Fruit fly (Drosophila melanogaster) whole organism, embryonic: ENCODE data around the gene CG43867.

Experiments
- Adf1 ChIP-seq: fragments of 200-800 bp; sonication (Bioruptor generic); IDR thresholded peaks from 2 replicates; pipeline ENCODE4 v1.3.6; 2022; ENCODE audit warnings: missing biosample characterization, missing genetic modification characterization
- C15 ChIP-seq: fragments of 200-800 bp; sonication (Bioruptor generic); IDR thresholded peaks from 3 replicates; pipeline ENCODE4 v1.3.6; 2022; ENCODE audit warnings: missing biosample characterization, missing genetic modification characterization
- CG10431 ChIP-seq: fragments of 200-800 bp; sonication (Bioruptor generic); optimal IDR thresholded peaks from 3 replicates; lab custom pipeline; 2018; ENCODE audit warnings: missing biosample characterization, mild to moderate bottlenecking, missing genetic modification characterization
- CG12391 ChIP-seq: fragments of 200-800 bp; sonication (Bioruptor generic); optimal IDR thresholded peaks from 3 replicates; lab custom pipeline; 2018; ENCODE audit warnings: missing biosample characterization, mild to moderate bottlenecking, missing genetic modification characterization, moderate library complexity
- CG13775 ChIP-seq: fragments of 200-800 bp; sonication (Bioruptor generic); optimal IDR thresholded peaks from 3 replicates; lab custom pipeline; 2017; ENCODE audit warnings: missing biosample characterization, mild to moderate bottlenecking, missing genetic modification characterization
- CG31441 ChIP-seq: fragments of 200-800 bp; sonication (Bioruptor generic); IDR thresholded peaks from 2 replicates; pipeline ENCODE4 v1.3.6; 2022; ENCODE audit warnings: missing biosample characterization, missing genetic modification characterization
- CG3281 ChIP-seq: fragments of 200-800 bp; sonication (Bioruptor generic); optimal IDR thresholded peaks from 3 replicates; lab custom pipeline; 2017; ENCODE audit warnings: missing biosample characterization, mild to moderate bottlenecking, missing genetic modification characterization
- CG34376 ChIP-seq: fragments of 200-800 bp; sonication (Bioruptor generic); optimal IDR thresholded peaks from 2 replicates; lab custom pipeline; 2018; ENCODE audit warnings: missing biosample characterization, mild to moderate bottlenecking, missing genetic modification characterization
- CG3838 ChIP-seq: fragments of 200-800 bp; sonication (Bioruptor generic); optimal IDR thresholded peaks from 3 replicates; lab custom pipeline; 2016; ENCODE audit warnings: missing biosample characterization, missing genetic modification characterization
- CG4328 ChIP-seq: fragments of 200-800 bp; sonication (Bioruptor generic); optimal IDR thresholded peaks from 3 replicates; lab custom pipeline; 2017; ENCODE audit warnings: missing biosample characterization, missing genetic modification reagents, missing genetic modification characterization
- CG7745 ChIP-seq: fragments of 200-800 bp; sonication (Bioruptor generic); optimal IDR thresholded peaks from 2 replicates; lab custom pipeline; 2018; ENCODE audit warnings: missing biosample characterization, mild to moderate bottlenecking, missing genetic modification characterization, moderate library complexity
- CG7987 ChIP-seq: fragments of 200-800 bp; sonication (Bioruptor generic); optimal IDR thresholded peaks from 2 replicates; lab custom pipeline; 2018; ENCODE audit warnings: missing biosample characterization, mild to moderate bottlenecking, missing genetic modification characterization, moderate library complexity
- CG8281 ChIP-seq: fragments of 200-800 bp; sonication (Bioruptor generic); optimal IDR thresholded peaks from 2 replicates; lab custom pipeline; 2018; ENCODE audit warnings: missing biosample characterization, mild to moderate bottlenecking, missing genetic modification characterization, moderate library complexity
- CG9215 ChIP-seq: fragments of 200-800 bp; sonication (Bioruptor generic); IDR thresholded peaks from 2 replicates; pipeline ENCODE4 v1.3.6; 2022; ENCODE audit warnings: missing biosample characterization, missing genetic modification characterization
- CrebB ChIP-seq: fragments of 200-800 bp; sonication (Bioruptor generic); optimal IDR thresholded peaks from 3 replicates; lab custom pipeline; 2018; ENCODE audit warnings: missing biosample characterization, mild to moderate bottlenecking, missing genetic modification characterization
- D19A ChIP-seq: fragments of 200-800 bp; optimal IDR thresholded peaks from 3 replicates; lab custom pipeline; 2019; ENCODE audit warnings: missing biosample characterization, mild to moderate bottlenecking, missing genetic modification characterization, moderate library complexity
- Deaf1 ChIP-seq: fragments of 200-800 bp; optimal IDR thresholded peaks from 3 replicates; lab custom pipeline; 2019; ENCODE audit warnings: missing biosample characterization, mild to moderate bottlenecking, missing genetic modification characterization, moderate library complexity
- Ets65A ChIP-seq: fragments of 200-800 bp; sonication (Bioruptor generic); peaks from one replicate; lab custom pipeline; 2016; ENCODE audit warnings: missing biosample characterization, missing genetic modification characterization
- GATAe ChIP-seq: fragments of 200-800 bp; sonication (Bioruptor generic); conservative IDR thresholded peaks from 2 replicates; pipeline ENCODE4 v1.3.6; 2022; ENCODE audit warnings: missing biosample characterization, missing genetic modification characterization
- Hr78 ChIP-seq, 2 experiments: fragments of 200-800 bp in 1 of 2; fragments of >200 bp in 1 of 2; sonication (Bioruptor generic) in 1 of 2; optimal IDR thresholded peaks; 2 replicates each; lab custom pipeline; 2017 to 2019; ENCODE audit warnings: missing biosample characterization in 2 of 2, missing genetic modification characterization in 2 of 2, mild to moderate bottlenecking in 1 of 2, moderate library complexity in 1 of 2
- Hsf ChIP-seq: fragments of 200-800 bp; sonication (Bioruptor generic); optimal IDR thresholded peaks from 3 replicates; lab custom pipeline; 2016; ENCODE audit warnings: missing biosample characterization, missing genetic modification characterization
- Nf-YB ChIP-seq: fragments of 200-800 bp; sonication (Bioruptor generic); optimal IDR thresholded peaks from 3 replicates; lab custom pipeline; 2019; ENCODE audit warnings: missing biosample characterization, mild to moderate bottlenecking, missing genetic modification characterization, moderate library complexity
- Pdp1 ChIP-seq, 2 experiments: fragments of 200-800 bp; sonication (Bioruptor generic); optimal IDR thresholded peaks; 3 replicates each; lab custom pipeline; 2016; ENCODE audit warnings: missing biosample characterization in 2 of 2, missing genetic modification characterization in 2 of 2, mild to moderate bottlenecking in 1 of 2, moderate library complexity in 1 of 2
- Sry-β ChIP-seq: fragments of 200-800 bp; sonication (Bioruptor generic); optimal IDR thresholded peaks from 2 replicates; lab custom pipeline; 2018; ENCODE audit warnings: missing biosample characterization, mild to moderate bottlenecking, missing genetic modification characterization, moderate library complexity
- Vsx1 ChIP-seq: fragments of 200-800 bp; sonication (Bioruptor generic); optimal IDR thresholded peaks from 2 replicates; lab custom pipeline; 2017; ENCODE audit warnings: missing biosample characterization, mild to moderate bottlenecking, missing genetic modification characterization, missing genetic modification reagents
- abd-A ChIP-seq: fragments of 200-800 bp; sonication (Bioruptor generic); optimal IDR thresholded peaks from 3 replicates; lab custom pipeline; 2019; ENCODE audit warnings: missing biosample characterization, mild to moderate bottlenecking, missing genetic modification characterization, moderate library complexity
- ato ChIP-seq: fragments of 200-800 bp; sonication (Bioruptor generic); IDR thresholded peaks from 2 replicates; pipeline ENCODE4 v1.3.6; 2022; ENCODE audit warnings: missing biosample characterization, missing genetic modification characterization; ENCODE audit not compliant: partially characterized antibody
- az2 ChIP-seq: fragments of 200-800 bp; sonication (Bioruptor generic); optimal IDR thresholded peaks from 3 replicates; lab custom pipeline; 2016; ENCODE audit warnings: missing biosample characterization, missing genetic modification characterization
- bab2 ChIP-seq: fragments of 200-800 bp; sonication (Bioruptor generic); optimal IDR thresholded peaks from 2 replicates; lab custom pipeline; 2016; ENCODE audit warnings: missing biosample characterization, missing genetic modification characterization
- bcd ChIP-seq: fragments of 200-800 bp; sonication (Bioruptor generic); optimal IDR thresholded peaks from 2 replicates; lab custom pipeline; 2017; ENCODE audit warnings: missing biosample characterization, mild to moderate bottlenecking, missing genetic modification characterization
- cwo ChIP-seq: fragments of 200-800 bp; sonication (Bioruptor generic); optimal IDR thresholded peaks from 3 replicates; lab custom pipeline; 2017; ENCODE audit warnings: missing biosample characterization, missing genetic modification characterization, mild to moderate bottlenecking, moderate library complexity, missing genetic modification reagents
- da ChIP-seq: fragments of 200-800 bp; sonication (Bioruptor generic); optimal IDR thresholded peaks from 2 replicates; lab custom pipeline; 2016; ENCODE audit warnings: missing biosample characterization, missing genetic modification characterization
- exex ChIP-seq: fragments of 200-800 bp; sonication (Bioruptor generic); optimal IDR thresholded peaks from 4 replicates; lab custom pipeline; 2018; ENCODE audit warnings: missing biosample characterization, mild to moderate bottlenecking, missing genetic modification characterization, moderate library complexity
- gt ChIP-seq: fragments of 200-800 bp; sonication (Bioruptor generic); IDR thresholded peaks from 2 replicates; pipeline ENCODE4 v1.3.6; 2022; ENCODE audit warnings: missing biosample characterization, missing genetic modification characterization
- insv ChIP-seq, 2 experiments: fragments of 200-800 bp; sonication (Bioruptor generic); optimal IDR thresholded peaks; 3 replicates each; lab custom pipeline; 2016 to 2018; ENCODE audit warnings: missing biosample characterization in 2 of 2, missing genetic modification characterization in 2 of 2
- jing ChIP-seq: fragments of 200-800 bp; sonication (Bioruptor generic); optimal IDR thresholded peaks from 2 replicates; lab custom pipeline; 2018; ENCODE audit warnings: missing biosample characterization, mild to moderate bottlenecking, missing genetic modification characterization
- lilli ChIP-seq: fragments of 200-800 bp; sonication (Bioruptor generic); optimal IDR thresholded peaks from 3 replicates; lab custom pipeline; 2016; ENCODE audit warnings: missing biosample characterization, missing genetic modification characterization
- lola ChIP-seq, 3 experiments: fragments of >200 bp in 2 of 3; fragments of 200-800 bp in 1 of 3; sonication (Bioruptor generic) in 1 of 3; optimal IDR thresholded peaks; 2 replicates each; lab custom pipeline; 2017 to 2019; ENCODE audit warnings: missing biosample characterization in 3 of 3, missing genetic modification characterization in 3 of 3, mild to moderate bottlenecking in 1 of 3, moderate library complexity in 1 of 3
- prd ChIP-seq, 3 experiments: fragments of >200 bp in 2 of 3; fragments of 200-800 bp in 1 of 3; sonication (Bioruptor generic) in 1 of 3; optimal IDR thresholded peaks in 2 of 3; IDR thresholded peaks in 1 of 3; 2 replicates in 2 of 3; 3 replicates in 1 of 3; pipeline versions ENCODE4 v1.3.6 to Lab custom; 2017 to 2022; ENCODE audit warnings: missing biosample characterization in 1 of 3, missing genetic modification characterization in 1 of 3
- run ChIP-seq: fragments of 200-800 bp; sonication (Bioruptor generic); optimal IDR thresholded peaks from 3 replicates; lab custom pipeline; 2018; ENCODE audit warnings: missing biosample characterization, mild to moderate bottlenecking, missing genetic modification characterization
- sens ChIP-seq: fragments of 200-800 bp; sonication (Bioruptor generic); peaks from one replicate; lab custom pipeline; 2016; ENCODE audit warnings: missing biosample characterization, missing genetic modification characterization
- sug ChIP-seq: fragments of 200-800 bp; optimal IDR thresholded peaks from 2 replicates; lab custom pipeline; 2019; ENCODE audit warnings: missing biosample characterization, mild to moderate bottlenecking, missing genetic modification characterization, moderate library complexity
- tgo ChIP-seq: fragments of 200-800 bp; sonication (Bioruptor generic); IDR thresholded peaks from 3 replicates; pipeline ENCODE4 v1.3.6; 2022; ENCODE audit warnings: missing biosample characterization, missing genetic modification characterization
- tio ChIP-seq: fragments of 200-800 bp; sonication (Bioruptor generic); optimal IDR thresholded peaks from 2 replicates; lab custom pipeline; 2017; ENCODE audit warnings: missing biosample characterization, missing genetic modification characterization, inconsistent platforms
- unc-4 ChIP-seq: fragments of 200-800 bp; sonication (Bioruptor generic); IDR thresholded peaks from 2 replicates; pipeline ENCODE4 v1.3.6; 2022; ENCODE audit warnings: missing biosample characterization, missing genetic modification characterization; ENCODE audit not compliant: partially characterized antibody
- vnd ChIP-seq: fragments of 200-800 bp; sonication (Bioruptor generic); IDR thresholded peaks from 3 replicates; pipeline ENCODE4 v1.3.6; 2022; ENCODE audit warnings: missing biosample characterization, missing genetic modification characterization; ENCODE audit not compliant: partially characterized antibody

CG43867 gene

DNA sequence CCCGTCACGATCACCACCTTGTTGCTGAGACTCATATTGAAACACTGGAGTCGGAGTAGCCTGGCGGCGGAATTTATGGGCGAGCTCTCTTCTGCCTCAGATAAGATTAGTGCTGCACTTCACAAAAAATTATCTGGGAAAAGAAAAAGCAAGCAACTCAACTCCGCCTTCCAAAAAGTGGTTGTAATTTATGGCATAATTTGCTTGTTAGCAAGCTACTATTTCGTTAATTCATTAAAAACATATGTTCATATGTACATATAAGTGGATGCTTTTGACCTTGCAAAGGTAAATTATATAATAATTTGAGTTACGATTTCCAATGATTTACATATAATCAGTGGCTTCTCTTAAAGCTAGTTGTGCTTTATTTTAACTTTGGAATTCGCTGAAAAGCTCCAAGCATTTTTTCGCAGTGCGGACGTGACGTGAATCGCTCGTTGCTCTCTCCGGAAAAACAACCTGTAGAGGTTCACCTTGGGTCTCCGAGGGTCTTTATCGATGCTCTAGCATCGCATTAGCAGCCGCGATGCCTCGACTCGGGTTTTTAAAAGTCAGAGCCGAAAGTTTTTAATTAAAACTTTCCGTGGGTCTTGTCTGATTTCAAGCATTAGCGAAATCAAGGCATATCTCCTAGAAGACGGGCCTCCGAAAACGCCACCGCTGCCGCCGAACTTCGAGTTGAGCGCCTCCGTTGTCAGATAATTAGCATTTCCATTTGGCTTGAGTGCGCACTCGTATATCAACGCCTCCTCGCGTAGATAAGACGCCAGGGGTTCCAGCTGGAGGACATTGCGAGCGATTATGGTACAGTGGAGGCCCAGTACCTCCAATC lies 19.9 kb upstream of the CG43867 start, which contains the start of gene CG3699 (continued):
- TF ChIP-seq Pdp1 (GFP tag; optimal IDR thresholded peaks at IDR 0.05; lab: Kevin White, UChicago) (peak; percentile 20 to 76), tio (GFP tag; lab: Kevin White, UChicago) (no peak), ato (GFP tag; lab: Robert Waterston, UW) (no peak), Deaf1 (tag; lab: Kevin White, UChicago) (peak; percentile 51), sens (GFP tag; lab: Kevin White, UChicago) (peak; percentile 58), CG7745 (no peak), Vsx1 (GFP tag; lab: Kevin White, UChicago) (no peak), lilli (peak; percentile 66), CG8281 (no peak), CG3281 (GFP tag; lab: Kevin White, UChicago) (peak; percentile 64), CG12391 (tag; lab: Kevin White, UChicago) (peak; percentile 27), Nf-YB (GFP tag; lab: Kevin White, UChicago) (peak; percentile 11), prd (optimal IDR thresholded peaks at IDR 0.05; lab: Kevin White, UChicago) (no peak), prd (GFP tag; IDR thresholded peaks at IDR 0.05; lab: Robert Waterston, UW) (0 out of 3 replicates have a peak, but pooled peaks have one; percentile 33), Hsf (GFP tag; lab: Kevin White, UChicago) (peak; percentile 30), CG31441 (0 out of 2 replicates have a peak, but pooled peaks have one; percentile 15), az2 (GFP tag; lab: Kevin White, UChicago) (peak; percentile 6), bcd (GFP tag; lab: Kevin White, UChicago) (peak; percentile 30), bab2 (GFP tag; lab: Kevin White, UChicago) (no peak), CG3838 (GFP tag; lab: Kevin White, UChicago) (no peak), Ets65A (peak; percentile 86), tgo (0 out of 3 replicates have a peak, but pooled peaks have one; percentile 21), D19A (peak; percentile 14), CG9215 (peak; percentile 26; the same call in 1 of the 2 replicates), CG4328 (GFP tag; lab: Kevin White, UChicago) (peak; percentile 16), Sry-β (GFP tag; lab: Kevin White, UChicago) (no peak)

DNA sequence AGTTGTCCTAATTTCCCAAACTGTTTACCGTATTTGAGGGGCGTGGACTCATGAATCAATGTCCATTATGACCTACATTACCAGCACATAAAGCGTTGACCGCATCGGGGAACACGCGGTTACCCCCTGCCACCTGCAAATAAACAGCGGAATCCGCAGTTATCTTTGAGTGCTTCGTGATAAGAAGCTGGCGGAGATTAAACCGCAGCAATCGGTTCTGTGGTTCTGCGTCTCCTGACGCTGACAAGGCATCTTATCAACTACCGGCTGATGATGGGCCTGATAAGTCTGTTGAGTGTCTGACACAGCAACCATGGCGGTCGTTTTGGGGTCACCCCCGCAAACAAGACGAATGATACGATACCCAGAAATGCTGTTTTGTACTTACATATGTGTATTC lies 18.4 kb upstream of the CG43867 start:
- TF ChIP-seq CG7987 (GFP tag; lab: Kevin White, UChicago) (peak; percentile 82), lilli (no peak), gt (GFP tag; lab: Robert Waterston, UW) (no peak), unc-4 (GFP tag; lab: Robert Waterston, UW) (no peak), jing (GFP tag; lab: Kevin White, UChicago) (no peak), vnd (0 out of 3 replicates have a peak, but pooled peaks have one; percentile 41), lola (GFP tag; optimal IDR thresholded peaks at IDR 0.05; lab: Kevin White, UChicago) (no peak), CG10431 (GFP tag; lab: Kevin White, UChicago) (no peak), exex (tag; lab: Kevin White, UChicago) (peak; percentile 74), sug (tag; lab: Kevin White, UChicago) (peak; percentile 96), Adf1 (GFP tag; lab: Robert Waterston, UW) (peak; percentile 31; the same call in 1 of the 2 replicates), C15 (GFP tag; lab: Robert Waterston, UW) (no peak), cwo (GFP tag; lab: Kevin White, UChicago) (peak; percentile 48), CrebB (no peak), insv (GFP tag; optimal IDR thresholded peaks at IDR 0.05; lab: Kevin White, UChicago) (no peak), Hr78 (GFP tag; optimal IDR thresholded peaks at IDR 0.05; lab: Kevin White, UChicago) (peak in 1 of 2 experiments; percentile 57), da (no peak), CG13775 (no peak), CG34376 (GFP tag; lab: Kevin White, UChicago) (peak; percentile 51), run (tag; lab: Kevin White, UChicago) (peak; percentile 12), GATAe (GFP tag; lab: Robert Waterston, UW) (peak; percentile 87), Deaf1 (tag; lab: Kevin White, UChicago) (peak; percentile 9), abd-A (tag; lab: Kevin White, UChicago) (peak; percentile 15)
